Fruit fly (Drosophila melanogaster) whole organism, embryonic: Measurements from ENCODE around the gene CG34313.
A peak's percentile ranks its signal among the peaks of the same experiment; 100 is the strongest.

Experiments used
- Abd-B ChIP-seq: fragments of 200-800 bp; sonication (Bioruptor generic); optimal IDR thresholded peaks from 2 replicates; lab custom pipeline; 2018; ENCODE audit warnings: missing biosample characterization, mild to moderate bottlenecking, missing genetic modification characterization, moderate library complexity
- Atf3 ChIP-seq: fragments of 200-800 bp; sonication (Bioruptor generic); optimal IDR thresholded peaks from 3 replicates; lab custom pipeline; 2016; ENCODE audit warnings: missing biosample characterization, missing genetic modification characterization
- CG12769 ChIP-seq: fragments of 200-800 bp; sonication (Bioruptor generic); optimal IDR thresholded peaks from 2 replicates; lab custom pipeline; 2019; ENCODE audit warnings: missing biosample characterization, mild to moderate bottlenecking, missing genetic modification characterization, moderate library complexity
- CG13287 ChIP-seq: fragments of 200-800 bp; sonication (Bioruptor generic); IDR thresholded peaks from 2 replicates; pipeline ENCODE4 v1.3.6; 2022; ENCODE audit warnings: missing biosample characterization, missing genetic modification characterization; ENCODE audit not compliant: partially characterized antibody
- CG13296 ChIP-seq: fragments of 200-800 bp; sonication (Bioruptor generic); optimal IDR thresholded peaks from 3 replicates; lab custom pipeline; 2018; ENCODE audit warnings: missing biosample characterization, mild to moderate bottlenecking, missing genetic modification characterization
- CG13424 ChIP-seq: fragments of 200-800 bp; sonication (Bioruptor generic); optimal IDR thresholded peaks from 2 replicates; lab custom pipeline; 2019; ENCODE audit warnings: missing biosample characterization, mild to moderate bottlenecking, missing genetic modification characterization, moderate library complexity
- CG14860 ChIP-seq: fragments of 200-800 bp; sonication (Bioruptor generic); IDR thresholded peaks from 3 replicates; pipeline ENCODE4 v1.3.6; 2022; ENCODE audit warnings: missing biosample characterization, missing genetic modification characterization; ENCODE audit not compliant: partially characterized antibody
- CG1832 ChIP-seq: fragments of 200-800 bp; sonication (Bioruptor generic); optimal IDR thresholded peaks from 2 replicates; lab custom pipeline; 2017; ENCODE audit warnings: missing biosample characterization, mild to moderate bottlenecking, missing genetic modification characterization, inconsistent platforms
- CG18476 ChIP-seq: fragments of 200-800 bp; sonication (Bioruptor generic); optimal IDR thresholded peaks from 2 replicates; lab custom pipeline; 2016; ENCODE audit warnings: missing biosample characterization, mild to moderate bottlenecking, missing genetic modification characterization
- CG18619 ChIP-seq: fragments of 200-800 bp; sonication (Bioruptor generic); optimal IDR thresholded peaks from 3 replicates; lab custom pipeline; 2017; ENCODE audit warnings: missing biosample characterization, mild to moderate bottlenecking, missing genetic modification characterization
- CG31388 ChIP-seq: fragments of 200-800 bp; sonication (Bioruptor generic); optimal IDR thresholded peaks from 2 replicates; lab custom pipeline; 2016; ENCODE audit warnings: missing biosample characterization, missing genetic modification characterization
- CG3726 ChIP-seq: fragments of 200-800 bp; sonication (Bioruptor generic); IDR thresholded peaks from 3 replicates; pipeline ENCODE4, ENCODE4 v1.3.6; 2022; ENCODE audit warnings: missing biosample characterization, missing genetic modification characterization
- CG42726 ChIP-seq: fragments of 200-800 bp; sonication (Bioruptor generic); IDR thresholded peaks from 2 replicates; pipeline ENCODE4 v1.3.6; 2022; ENCODE audit warnings: missing biosample characterization, missing genetic modification characterization; ENCODE audit not compliant: partially characterized antibody
- CG4854 ChIP-seq: fragments of 200-800 bp; sonication (Bioruptor generic); optimal IDR thresholded peaks from 2 replicates; lab custom pipeline; 2016; ENCODE audit warnings: missing biosample characterization, missing genetic modification characterization, inconsistent platforms
- CG5180 ChIP-seq: fragments of 200-800 bp; sonication (Bioruptor generic); optimal IDR thresholded peaks from 3 replicates; lab custom pipeline; 2017; ENCODE audit warnings: missing biosample characterization, missing genetic modification characterization, mild to moderate bottlenecking, moderate library complexity, missing genetic modification reagents
- CG5245 ChIP-seq: fragments of 200-800 bp; sonication (Bioruptor generic); optimal IDR thresholded peaks from 3 replicates; lab custom pipeline; 2016; ENCODE audit warnings: missing biosample characterization, missing genetic modification characterization
- CG6175 ChIP-seq: fragments of 200-800 bp; sonication (Bioruptor generic); IDR thresholded peaks from 3 replicates; pipeline ENCODE4 v1.3.6; 2022; ENCODE audit warnings: missing biosample characterization, missing genetic modification characterization
- CG6683 ChIP-seq: fragments of 200-800 bp; sonication (Bioruptor generic); optimal IDR thresholded peaks from 2 replicates; lab custom pipeline; 2017; ENCODE audit warnings: missing biosample characterization, mild to moderate bottlenecking, missing genetic modification characterization, missing genetic modification reagents
- CG8924 ChIP-seq: fragments of 200-800 bp; optimal IDR thresholded peaks from 3 replicates; lab custom pipeline; 2019; ENCODE audit warnings: missing biosample characterization, mild to moderate bottlenecking, missing genetic modification characterization, moderate library complexity
- Deaf1 ChIP-seq: fragments of 200-800 bp; optimal IDR thresholded peaks from 3 replicates; lab custom pipeline; 2019; ENCODE audit warnings: missing biosample characterization, mild to moderate bottlenecking, missing genetic modification characterization, moderate library complexity
- Eip74EF ChIP-seq, 2 experiments: fragments of 200-800 bp in 1 of 2; fragments of >200 bp in 1 of 2; sonication (Bioruptor generic) in 1 of 2; optimal IDR thresholded peaks; 2 replicates each; lab custom pipeline; 2017 to 2019; ENCODE audit warnings: missing biosample characterization in 2 of 2, missing genetic modification characterization in 2 of 2, mild to moderate bottlenecking in 1 of 2, moderate library complexity in 1 of 2
- Elba2 ChIP-seq: fragments of 200-800 bp; sonication (Bioruptor generic); optimal IDR thresholded peaks from 3 replicates; lab custom pipeline; 2016; ENCODE audit warnings: missing biosample characterization, missing genetic modification characterization
- Gug ChIP-seq: fragments of 200-800 bp; sonication (Bioruptor generic); IDR thresholded peaks from 4 replicates; pipeline ENCODE4 v1.3.6; 2022; ENCODE audit warnings: missing biosample characterization, missing genetic modification characterization
- MBD-R2 ChIP-seq: fragments of 200-800 bp; sonication (Bioruptor generic); IDR thresholded peaks from 2 replicates; pipeline ENCODE4 v1.3.6; 2022; ENCODE audit warnings: missing biosample characterization, missing genetic modification characterization
- Med ChIP-seq: fragments of 200-800 bp; sonication (Bioruptor generic); peaks from one replicate; lab custom pipeline; 2016; ENCODE audit warnings: missing biosample characterization, missing genetic modification characterization, mild to moderate bottlenecking, inconsistent platforms, moderate library complexity
- NFAT ChIP-seq: fragments of 200-800 bp; sonication (Bioruptor generic); IDR thresholded peaks from 2 replicates; pipeline ENCODE4 v1.3.6; 2022; ENCODE audit warnings: missing biosample characterization, missing genetic modification characterization
- PHDP ChIP-seq: fragments of 200-800 bp; sonication (Bioruptor generic); optimal IDR thresholded peaks from 3 replicates; lab custom pipeline; 2018; ENCODE audit warnings: missing biosample characterization, mild to moderate bottlenecking, missing genetic modification characterization, moderate library complexity
- Pdp1 ChIP-seq, 2 experiments: fragments of 200-800 bp; sonication (Bioruptor generic); optimal IDR thresholded peaks; 3 replicates each; lab custom pipeline; 2016; ENCODE audit warnings: missing biosample characterization in 2 of 2, missing genetic modification characterization in 2 of 2, mild to moderate bottlenecking in 1 of 2, moderate library complexity in 1 of 2
- bcd ChIP-seq: fragments of 200-800 bp; sonication (Bioruptor generic); optimal IDR thresholded peaks from 2 replicates; lab custom pipeline; 2017; ENCODE audit warnings: missing biosample characterization, mild to moderate bottlenecking, missing genetic modification characterization
- cg ChIP-seq: fragments of 200-800 bp; sonication (Bioruptor generic); optimal IDR thresholded peaks from 3 replicates; lab custom pipeline; 2019; ENCODE audit warnings: missing biosample characterization, mild to moderate bottlenecking, missing genetic modification characterization, moderate library complexity
- chinmo ChIP-seq: fragments of 200-800 bp; sonication (Bioruptor generic); IDR thresholded peaks from 4 replicates; pipeline ENCODE4 v1.3.6; 2022; ENCODE audit warnings: missing biosample characterization, missing genetic modification characterization; ENCODE audit not compliant: partially characterized antibody
- dmrt11E ChIP-seq: fragments of 200-800 bp; sonication (Bioruptor generic); optimal IDR thresholded peaks from 3 replicates; lab custom pipeline; 2018; ENCODE audit warnings: missing biosample characterization, mild to moderate bottlenecking, missing genetic modification characterization, moderate library complexity
- fd102C ChIP-seq: fragments of 200-800 bp; sonication (Bioruptor generic); optimal IDR thresholded peaks from 2 replicates; lab custom pipeline; 2018; ENCODE audit warnings: missing biosample characterization, mild to moderate bottlenecking, missing genetic modification characterization, moderate library complexity
- grau ChIP-seq: fragments of 200-800 bp; optimal IDR thresholded peaks from 3 replicates; lab custom pipeline; 2019; ENCODE audit warnings: missing biosample characterization, mild to moderate bottlenecking, missing genetic modification characterization, moderate library complexity
- gro ChIP-seq: fragments of 200-800 bp; sonication (Bioruptor generic); optimal IDR thresholded peaks from 2 replicates; lab custom pipeline; 2016; ENCODE audit warnings: missing biosample characterization, missing genetic modification characterization
- gsb-n ChIP-seq: fragments of 200-800 bp; sonication (Bioruptor generic); optimal IDR thresholded peaks from 3 replicates; lab custom pipeline; 2018; ENCODE audit warnings: missing biosample characterization, mild to moderate bottlenecking, missing genetic modification characterization
- her ChIP-seq: fragments of 200-800 bp; sonication (Bioruptor generic); optimal IDR thresholded peaks from 2 replicates; lab custom pipeline; 2016; ENCODE audit warnings: missing biosample characterization, missing genetic modification characterization
- lab ChIP-seq: fragments of 200-800 bp; sonication (Bioruptor generic); optimal IDR thresholded peaks from 3 replicates; lab custom pipeline; 2017; ENCODE audit warnings: missing biosample characterization, missing genetic modification characterization, mild to moderate bottlenecking, moderate library complexity, missing genetic modification reagents
- nerfin-1 ChIP-seq: fragments of 200-800 bp; sonication (Bioruptor generic); optimal IDR thresholded peaks from 3 replicates; lab custom pipeline; 2019; ENCODE audit warnings: missing biosample characterization, mild to moderate bottlenecking, missing genetic modification characterization, moderate library complexity
- nerfin-2 ChIP-seq: fragments of 200-800 bp; sonication (Bioruptor generic); IDR thresholded peaks from 2 replicates; pipeline ENCODE4 v1.3.6; 2022; ENCODE audit warnings: missing biosample characterization, missing genetic modification characterization; ENCODE audit not compliant: partially characterized antibody
- odd ChIP-seq: fragments of 200-800 bp; sonication (Bioruptor generic); optimal IDR thresholded peaks from 2 replicates; lab custom pipeline; 2017; ENCODE audit warnings: missing biosample characterization, mild to moderate bottlenecking, missing genetic modification characterization
- pita ChIP-seq: fragments of 200-800 bp; sonication (Bioruptor generic); optimal IDR thresholded peaks from 2 replicates; lab custom pipeline; 2017; ENCODE audit warnings: missing biosample characterization, mild to moderate bottlenecking, missing genetic modification characterization
- prd ChIP-seq, 3 experiments: fragments of >200 bp in 2 of 3; fragments of 200-800 bp in 1 of 3; sonication (Bioruptor generic) in 1 of 3; optimal IDR thresholded peaks in 2 of 3; IDR thresholded peaks in 1 of 3; 2 replicates in 2 of 3; 3 replicates in 1 of 3; pipeline versions ENCODE4 v1.3.6 to Lab custom; 2017 to 2022; ENCODE audit warnings: missing biosample characterization in 1 of 3, missing genetic modification characterization in 1 of 3
- sd ChIP-seq: fragments of 200-800 bp; sonication (Bioruptor generic); optimal IDR thresholded peaks from 3 replicates; lab custom pipeline; 2018; ENCODE audit warnings: missing biosample characterization, mild to moderate bottlenecking, missing genetic modification characterization, moderate library complexity
- slou ChIP-seq: fragments of 200-800 bp; sonication (Bioruptor generic); optimal IDR thresholded peaks from 3 replicates; lab custom pipeline; 2016; ENCODE audit warnings: missing biosample characterization, missing genetic modification characterization
- slp2 ChIP-seq: fragments of 200-800 bp; sonication (Bioruptor generic); optimal IDR thresholded peaks from 2 replicates; lab custom pipeline; 2016; ENCODE audit warnings: missing biosample characterization, missing genetic modification characterization
- tx ChIP-seq: fragments of 200-800 bp; sonication (Bioruptor generic); optimal IDR thresholded peaks from 2 replicates; lab custom pipeline; 2016; ENCODE audit warnings: missing biosample characterization, missing genetic modification characterization
- vnd ChIP-seq: fragments of 200-800 bp; sonication (Bioruptor generic); IDR thresholded peaks from 3 replicates; pipeline ENCODE4 v1.3.6; 2022; ENCODE audit warnings: missing biosample characterization, missing genetic modification characterization; ENCODE audit not compliant: partially characterized antibody

CG34313 gene

DNA sequence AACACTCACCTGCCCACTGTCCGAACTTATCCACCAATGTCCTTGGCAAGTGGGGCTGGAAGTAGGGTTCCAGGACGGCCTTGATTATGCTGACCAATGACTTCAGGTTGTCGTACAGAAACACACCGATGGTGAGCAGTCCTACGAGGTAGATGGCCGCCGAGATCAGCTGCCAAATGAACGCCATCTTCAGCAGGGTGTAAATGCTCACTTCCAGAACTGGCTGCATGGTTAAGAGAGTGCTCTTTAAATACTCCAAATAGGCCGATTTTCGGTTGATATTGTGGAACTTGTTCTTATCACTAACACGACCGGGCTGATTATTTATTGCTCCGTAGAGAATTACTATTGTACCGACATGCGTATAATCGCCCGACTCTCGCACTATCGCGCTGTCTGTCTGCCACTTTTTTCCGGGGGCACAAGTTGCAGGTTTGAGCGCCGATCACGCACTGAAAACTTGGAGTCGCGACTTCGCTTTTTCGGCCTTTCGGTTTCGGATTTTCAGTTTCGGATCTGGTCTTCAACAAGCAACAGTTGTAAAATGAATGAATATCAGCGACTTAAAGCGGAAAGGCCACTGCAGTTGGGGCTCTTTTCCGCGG, 32.5 kb upstream of the CG34313 start (continued):
- TF ChIP-seq bcd (GFP tag; lab: Kevin White, UChicago) (no peak), CG5180 (GFP tag; lab: Kevin White, UChicago) (no peak), Deaf1 (tag; lab: Kevin White, UChicago) (peak; percentile 88), MBD-R2 (GFP tag; lab: Robert Waterston, UW) (no peak), gro (no peak), Gug (GFP tag; lab: Robert Waterston, UW) (no peak), odd (GFP tag; lab: Kevin White, UChicago) (peak; percentile 51), Elba2 (GFP tag; lab: Kevin White, UChicago) (no peak), tx (no peak), CG6683 (no peak), CG12769 (tag; lab: Kevin White, UChicago) (peak; percentile 15), CG14860 (GFP tag; lab: Robert Waterston, UW) (no peak), CG1832 (no peak), CG42726 (GFP tag; lab: Robert Waterston, UW) (no peak), slp2 (GFP tag; lab: Kevin White, UChicago) (no peak), Eip74EF (GFP tag; optimal IDR thresholded peaks at IDR 0.05; lab: Kevin White, UChicago) (no peak), CG4854 (GFP tag; lab: Kevin White, UChicago) (no peak), her (no peak), CG3726 (GFP tag; lab: Robert Waterston, UW) (no peak), CG5245 (GFP tag; lab: Kevin White, UChicago) (no peak), Abd-B (GFP tag; lab: Kevin White, UChicago) (no peak), Pdp1 (GFP tag; optimal IDR thresholded peaks at IDR 0.05; lab: Kevin White, UChicago) (no peak), CG31388 (no peak), NFAT (no peak), CG8924 (tag; lab: Kevin White, UChicago) (no peak), nerfin-2 (no peak), CG13296 (peak; percentile 39), sd (tag; lab: Kevin White, UChicago) (no peak), vnd (GFP tag; lab: Robert Waterston, UW) (no peak), PHDP (tag; lab: Kevin White, UChicago) (no peak), Atf3 (no peak), chinmo (0 out of 4 replicates have a peak, but pooled peaks have one; percentile 40), CG18476 (no peak), dmrt11E (tag; lab: Kevin White, UChicago) (no peak), CG6175 (GFP tag; lab: Robert Waterston, UW) (peak; percentile 88; the same call in 2 of the 3 replicates), lab (GFP tag; lab: Kevin White, UChicago) (peak; percentile 39), pita (no peak), fd102C (GFP tag; lab: Kevin White, UChicago) (no peak), gsb-n (tag; lab: Kevin White, UChicago) (no peak), nerfin-1 (no peak), Med (GFP tag; lab: Kevin White, UChicago) (peak; percentile 73), slou (GFP tag; lab: Kevin White, UChicago) (no peak), CG13424 (tag; lab: Kevin White, UChicago) (no peak), CG13287 (GFP tag; lab: Robert Waterston, UW) (no peak), CG18619 (GFP tag; lab: Kevin White, UChicago) (no peak), cg (no peak), prd (optimal IDR thresholded peaks at IDR 0.05; lab: Kevin White, UChicago) (no peak), prd (GFP tag; IDR thresholded peaks at IDR 0.05; lab: Robert Waterston, UW) (no peak), grau (tag; lab: Kevin White, UChicago) (no peak)
